Fruit fly (Drosophila melanogaster) whole organism, embryonic: ENCODE data around the gene trr.

Experiments
- Bgb ChIP-seq: fragments of 200-800 bp; sonication (Bioruptor generic); IDR thresholded peaks from 2 replicates; pipeline ENCODE4 v1.3.6; 2022; ENCODE audit warnings: missing biosample characterization, missing genetic modification characterization; ENCODE audit not compliant: partially characterized antibody
- CG10209 ChIP-seq: fragments of 200-800 bp; sonication (Bioruptor generic); optimal IDR thresholded peaks from 3 replicates; lab custom pipeline; 2017; ENCODE audit warnings: missing biosample characterization, mild to moderate bottlenecking, missing genetic modification characterization, missing genetic modification reagents
- CG10321 ChIP-seq: fragments of 200-800 bp; sonication (Bioruptor generic); IDR thresholded peaks from 2 replicates; pipeline ENCODE4 v1.3.6; 2022; ENCODE audit warnings: missing biosample characterization, missing genetic modification characterization
- CG10654 ChIP-seq: fragments of 200-800 bp; sonication (Bioruptor generic); optimal IDR thresholded peaks from 2 replicates; lab custom pipeline; 2016; ENCODE audit warnings: missing biosample characterization, missing genetic modification characterization
- CG12104 ChIP-seq: fragments of 200-800 bp; sonication (Bioruptor generic); optimal IDR thresholded peaks from 3 replicates; lab custom pipeline; 2016; ENCODE audit warnings: missing biosample characterization, missing genetic modification characterization
- CG13287 ChIP-seq: fragments of 200-800 bp; sonication (Bioruptor generic); IDR thresholded peaks from 2 replicates; pipeline ENCODE4 v1.3.6; 2022; ENCODE audit warnings: missing biosample characterization, missing genetic modification characterization; ENCODE audit not compliant: partially characterized antibody
- CG16813 ChIP-seq: fragments of 200-800 bp; sonication (Bioruptor generic); IDR thresholded peaks from 3 replicates; pipeline ENCODE4 v1.3.6; 2022; ENCODE audit warnings: missing biosample characterization, missing genetic modification characterization; ENCODE audit not compliant: partially characterized antibody
- CG18619 ChIP-seq: fragments of 200-800 bp; sonication (Bioruptor generic); optimal IDR thresholded peaks from 3 replicates; lab custom pipeline; 2017; ENCODE audit warnings: missing biosample characterization, mild to moderate bottlenecking, missing genetic modification characterization
- CG2199 ChIP-seq: fragments of 200-800 bp; sonication (Bioruptor generic); IDR thresholded peaks from 3 replicates; pipeline ENCODE4 v1.3.6; 2022; ENCODE audit warnings: missing biosample characterization, missing genetic modification characterization
- CG32532 ChIP-seq: fragments of 200-800 bp; sonication (Bioruptor generic); IDR thresholded peaks from 2 replicates; pipeline ENCODE4 v1.3.6; 2022; ENCODE audit warnings: missing biosample characterization, missing genetic modification characterization
- CG34224 ChIP-seq: fragments of 200-800 bp; sonication (Bioruptor generic); IDR thresholded peaks from 3 replicates; pipeline ENCODE4 v1.3.6; 2022; ENCODE audit warnings: missing biosample characterization, missing genetic modification characterization; ENCODE audit not compliant: partially characterized antibody
- CG6254 ChIP-seq: fragments of 200-800 bp; sonication (Bioruptor generic); optimal IDR thresholded peaks from 3 replicates; lab custom pipeline; 2017; ENCODE audit warnings: mild to moderate bottlenecking, missing biosample characterization, missing genetic modification reagents, missing genetic modification characterization
- CG6272 ChIP-seq: fragments of 200-800 bp; sonication (Bioruptor generic); IDR thresholded peaks from 2 replicates; pipeline ENCODE4 v1.3.6; 2022; ENCODE audit warnings: missing biosample characterization, missing genetic modification characterization
- CG6791 ChIP-seq: fragments of 200-800 bp; sonication (Bioruptor generic); IDR thresholded peaks from 3 replicates; pipeline ENCODE4 v1.3.6; 2022; ENCODE audit warnings: missing biosample characterization, missing genetic modification characterization; ENCODE audit not compliant: partially characterized antibody
- CG7928 ChIP-seq: fragments of 200-800 bp; sonication (Bioruptor generic); optimal IDR thresholded peaks from 2 replicates; lab custom pipeline; 2017; ENCODE audit warnings: missing biosample characterization, mild to moderate bottlenecking, missing genetic modification characterization
- Doc3 ChIP-seq: fragments of 200-800 bp; sonication (Bioruptor generic); IDR thresholded peaks from 3 replicates; pipeline ENCODE4 v1.3.6; 2022; ENCODE audit warnings: missing biosample characterization, missing genetic modification characterization; ENCODE audit not compliant: partially characterized antibody
- ERR ChIP-seq: fragments of 200-800 bp; sonication (Bioruptor generic); optimal IDR thresholded peaks from 2 replicates; lab custom pipeline; 2016; ENCODE audit warnings: missing biosample characterization, missing genetic modification characterization
- HLH4C ChIP-seq: fragments of 200-800 bp; sonication (Bioruptor generic); IDR thresholded peaks from 3 replicates; pipeline ENCODE4 v1.3.6; 2022; ENCODE audit warnings: missing biosample characterization, missing genetic modification characterization; ENCODE audit not compliant: partially characterized antibody
- HLH54F ChIP-seq: fragments of 200-800 bp; sonication (Bioruptor generic); optimal IDR thresholded peaks from 3 replicates; lab custom pipeline; 2016; ENCODE audit warnings: missing biosample characterization, missing genetic modification characterization
- Jarid2 ChIP-seq: fragments of 200-800 bp; sonication (Bioruptor generic); optimal IDR thresholded peaks from 3 replicates; lab custom pipeline; 2017; ENCODE audit warnings: mild to moderate bottlenecking, missing biosample characterization, missing genetic modification reagents, missing genetic modification characterization
- Med ChIP-seq: fragments of 200-800 bp; sonication (Bioruptor generic); peaks from one replicate; lab custom pipeline; 2016; ENCODE audit warnings: missing biosample characterization, missing genetic modification characterization, mild to moderate bottlenecking, inconsistent platforms, moderate library complexity
- Myb ChIP-seq: fragments of 200-800 bp; sonication (Bioruptor generic); optimal IDR thresholded peaks from 2 replicates; lab custom pipeline; 2016; ENCODE audit warnings: missing biosample characterization, missing genetic modification characterization
- NC2β ChIP-seq: fragments of 200-800 bp; sonication (Bioruptor generic); optimal IDR thresholded peaks from 2 replicates; lab custom pipeline; 2016; ENCODE audit warnings: missing biosample characterization, missing genetic modification characterization
- Nf-YC ChIP-seq: fragments of 200-800 bp; optimal IDR thresholded peaks from 3 replicates; lab custom pipeline; 2019; ENCODE audit warnings: missing biosample characterization, mild to moderate bottlenecking, missing genetic modification characterization, moderate library complexity
- PHDP ChIP-seq: fragments of 200-800 bp; sonication (Bioruptor generic); optimal IDR thresholded peaks from 3 replicates; lab custom pipeline; 2018; ENCODE audit warnings: missing biosample characterization, mild to moderate bottlenecking, missing genetic modification characterization, moderate library complexity
- Pdp1 ChIP-seq, 2 experiments: fragments of 200-800 bp; sonication (Bioruptor generic); optimal IDR thresholded peaks; 3 replicates each; lab custom pipeline; 2016; ENCODE audit warnings: missing biosample characterization in 2 of 2, missing genetic modification characterization in 2 of 2, mild to moderate bottlenecking in 1 of 2, moderate library complexity in 1 of 2
- TFAM ChIP-seq: fragments of 200-800 bp; sonication (Bioruptor generic); optimal IDR thresholded peaks from 2 replicates; lab custom pipeline; 2017; ENCODE audit warnings: missing biosample characterization, missing genetic modification characterization, inconsistent platforms
- YL-1 ChIP-seq: fragments of 200-800 bp; sonication (Bioruptor generic); optimal IDR thresholded peaks from 3 replicates; lab custom pipeline; 2017; ENCODE audit warnings: missing biosample characterization, mild to moderate bottlenecking, missing genetic modification characterization
- ato ChIP-seq: fragments of 200-800 bp; sonication (Bioruptor generic); IDR thresholded peaks from 2 replicates; pipeline ENCODE4 v1.3.6; 2022; ENCODE audit warnings: missing biosample characterization, missing genetic modification characterization; ENCODE audit not compliant: partially characterized antibody
- fd96Cb ChIP-seq: fragments of 200-800 bp; sonication (Bioruptor generic); optimal IDR thresholded peaks from 2 replicates; lab custom pipeline; 2018; ENCODE audit warnings: missing biosample characterization, mild to moderate bottlenecking, missing genetic modification characterization, moderate library complexity
- grau ChIP-seq: fragments of 200-800 bp; optimal IDR thresholded peaks from 3 replicates; lab custom pipeline; 2019; ENCODE audit warnings: missing biosample characterization, mild to moderate bottlenecking, missing genetic modification characterization, moderate library complexity
- ham ChIP-seq: fragments of 200-800 bp; sonication (Bioruptor generic); IDR thresholded peaks from 2 replicates; pipeline ENCODE4 v1.3.6; 2022; ENCODE audit warnings: missing biosample characterization, missing genetic modification characterization
- inv ChIP-seq: fragments of 200-800 bp; sonication (Bioruptor generic); IDR thresholded peaks from 2 replicates; pipeline ENCODE4 v1.3.6; 2022; ENCODE audit warnings: missing biosample characterization, missing genetic modification characterization; ENCODE audit not compliant: partially characterized antibody
- kay ChIP-seq: fragments of 200-800 bp; sonication (Bioruptor generic); optimal IDR thresholded peaks from 2 replicates; lab custom pipeline; 2016; ENCODE audit warnings: missing biosample characterization, missing genetic modification characterization
- knrl ChIP-seq: fragments of 200-800 bp; sonication (Bioruptor generic); IDR thresholded peaks from 3 replicates; pipeline ENCODE4 v1.3.6; 2022; ENCODE audit warnings: missing biosample characterization, missing genetic modification characterization; ENCODE audit not compliant: partially characterized antibody
- maf-S ChIP-seq: fragments of 200-800 bp; sonication (Bioruptor generic); optimal IDR thresholded peaks from 2 replicates; lab custom pipeline; 2016; ENCODE audit warnings: missing biosample characterization, missing genetic modification characterization
- pho ChIP-seq: fragments of 200-800 bp; sonication (Bioruptor generic); optimal IDR thresholded peaks from 2 replicates; lab custom pipeline; 2016; ENCODE audit warnings: missing biosample characterization, missing genetic modification characterization
- row ChIP-seq: fragments of 200-800 bp; sonication (Bioruptor generic); IDR thresholded peaks from 3 replicates; pipeline ENCODE4 v1.3.6; 2022; ENCODE audit warnings: missing biosample characterization, missing genetic modification characterization
- scrt ChIP-seq: fragments of 200-800 bp; sonication (Bioruptor generic); optimal IDR thresholded peaks from 2 replicates; lab custom pipeline; 2018; ENCODE audit warnings: missing biosample characterization, mild to moderate bottlenecking, missing genetic modification characterization, moderate library complexity
- sob ChIP-seq: fragments of 200-800 bp; sonication (Bioruptor generic); IDR thresholded peaks from 2 replicates; pipeline ENCODE4 v1.3.6; 2022; ENCODE audit warnings: missing biosample characterization, missing genetic modification characterization
- tin ChIP-seq: fragments of 200-800 bp; sonication (Bioruptor generic); optimal IDR thresholded peaks from 3 replicates; lab custom pipeline; 2016; ENCODE audit warnings: missing biosample characterization, missing genetic modification characterization
- trem ChIP-seq: fragments of 200-800 bp; optimal IDR thresholded peaks from 3 replicates; lab custom pipeline; 2019; ENCODE audit warnings: missing biosample characterization, mild to moderate bottlenecking, missing genetic modification characterization, moderate library complexity
- tup ChIP-seq: fragments of 200-800 bp; sonication (Bioruptor generic); optimal IDR thresholded peaks from 2 replicates; lab custom pipeline; 2016; ENCODE audit warnings: missing biosample characterization, mild to moderate bottlenecking, missing genetic modification characterization, moderate library complexity
- vvl ChIP-seq: fragments of 200-800 bp; sonication (Bioruptor generic); IDR thresholded peaks from 2 replicates; pipeline ENCODE4 v1.3.6; 2022; ENCODE audit warnings: missing biosample characterization, missing genetic modification characterization
- zfh1 ChIP-seq: fragments of 200-800 bp; sonication (Bioruptor generic); IDR thresholded peaks from 3 replicates; pipeline ENCODE4 v1.3.6; 2022; ENCODE audit warnings: missing biosample characterization, missing genetic modification characterization

trr gene

dm6 chrX:1922765-1923501 lies 33.2 kb upstream of the trr start, which contains the start of the genes eIF2Bepsilon and Ocrl (continued):
- no peak for TF ChIP-seq CG34224 (GFP tag; lab: Robert Waterston, UW)
- peak; percentile 6 for TF ChIP-seq CG7928
- no peak for TF ChIP-seq sob
- TF ChIP-seq CG2199 (GFP tag; lab: Robert Waterston, UW): no peak
- no peak for TF ChIP-seq TFAM (GFP tag; lab: Kevin White, UChicago)
- no peak for TF ChIP-seq CG10654 (GFP tag; lab: Kevin White, UChicago)
- TF ChIP-seq tin (GFP tag; lab: Kevin White, UChicago): no peak
- TF ChIP-seq ERR (GFP tag; lab: Kevin White, UChicago): peak; percentile 30
- no peak for TF ChIP-seq Nf-YC (tag; lab: Kevin White, UChicago)
- TF ChIP-seq tup: no peak

dm6 chrX:1909533-1909932 lies 19.8 kb upstream of the trr start:
- no peak for TF ChIP-seq NC2β (GFP tag; lab: Kevin White, UChicago)
- no peak for TF ChIP-seq HLH54F (GFP tag; lab: Kevin White, UChicago)
- no peak for TF ChIP-seq CG6254 (GFP tag; lab: Kevin White, UChicago)
- TF ChIP-seq row (GFP tag; lab: Robert Waterston, UW): peak; percentile 19; the same call in 2 of the 3 replicates
- peak; percentile 10 for TF ChIP-seq Med (GFP tag; lab: Kevin White, UChicago)
- TF ChIP-seq grau (tag; lab: Kevin White, UChicago): peak; percentile 81
- no peak for TF ChIP-seq CG10321 (GFP tag; lab: Robert Waterston, UW)
- TF ChIP-seq Pdp1 (GFP tag; optimal IDR thresholded peaks at IDR 0.05; lab: Kevin White, UChicago): peak in 1 of 2 experiments; percentile 86
- 0 out of 2 replicates have a peak, but pooled peaks have one; percentile 16 for TF ChIP-seq CG32532

dm6 chrX:1908757-1909156 lies 19.0 kb upstream of the trr start, which contains the start of the genes Edem1 and Rbcn-3B:
Edem1 (minus strand) TSS chrX:1908827.
Rbcn-3B (plus strand) TSS chrX:1908920.
- TF ChIP-seq HLH4C (GFP tag; lab: Robert Waterston, UW): 0 out of 3 replicates have a peak, but pooled peaks have one; percentile 42
- TF ChIP-seq CG18619 (GFP tag; lab: Kevin White, UChicago): no peak
- TF ChIP-seq ham (GFP tag; lab: Robert Waterston, UW): no peak
- peak; percentile 45; the same call in 1 of the 3 replicates for TF ChIP-seq Doc3
- TF ChIP-seq CG13287 (GFP tag; lab: Robert Waterston, UW): peak; percentile 44
- no peak for TF ChIP-seq CG10209
- TF ChIP-seq trem (tag; lab: Kevin White, UChicago): peak; percentile 20
- TF ChIP-seq Jarid2 (GFP tag; lab: Kevin White, UChicago): no peak
- peak; percentile 67; the same call in 2 of the 3 replicates for TF ChIP-seq CG6791 (GFP tag; lab: Robert Waterston, UW)
- TF ChIP-seq CG34224 (GFP tag; lab: Robert Waterston, UW): peak; percentile 34; the same call in 2 of the 3 replicates
- TF ChIP-seq PHDP: no peak
- TF ChIP-seq YL-1 (GFP tag; lab: Kevin White, UChicago): peak; percentile 41
- TF ChIP-seq zfh1: no peak
- peak; percentile 50; the same call in 1 of the 3 replicates for TF ChIP-seq CG16813 (GFP tag; lab: Robert Waterston, UW)
- no peak for TF ChIP-seq scrt (GFP tag; lab: Kevin White, UChicago)
- peak; percentile 52; the same call in 1 of the 2 replicates for TF ChIP-seq inv (GFP tag; lab: Robert Waterston, UW)
- no peak for TF ChIP-seq CG12104 (GFP tag; lab: Kevin White, UChicago)
- no peak for TF ChIP-seq Myb (GFP tag; lab: Kevin White, UChicago)
- no peak for TF ChIP-seq kay (GFP tag; lab: Kevin White, UChicago)
- no peak for TF ChIP-seq CG6272 (GFP tag; lab: Robert Waterston, UW)
- TF ChIP-seq Bgb (GFP tag; lab: Robert Waterston, UW): peak; percentile 38
- TF ChIP-seq fd96Cb (tag; lab: Kevin White, UChicago): no peak
- TF ChIP-seq ato (GFP tag; lab: Robert Waterston, UW): no peak
- TF ChIP-seq pho (GFP tag; lab: Kevin White, UChicago): no peak
- TF ChIP-seq vvl (GFP tag; lab: Robert Waterston, UW): no peak
- TF ChIP-seq knrl (GFP tag; lab: Robert Waterston, UW): peak; percentile 49; the same call in 2 of the 3 replicates
- TF ChIP-seq maf-S (GFP tag; lab: Kevin White, UChicago): no peak
